Fruit fly (Drosophila melanogaster) whole organism, adult: ENCODE data around the gene CG42521.
A peak's percentile ranks its signal among the peaks of the same experiment; 100 is the strongest.

ENCODE experiments used
- CG11617 ChIP-seq: fragments of 200-800 bp; sonication (Bioruptor generic); optimal IDR thresholded peaks from 2 replicates; lab custom pipeline; 2017; ENCODE audit warnings: mild to moderate bottlenecking, missing biosample characterization, missing genetic modification reagents, missing genetic modification characterization
- CG12768 ChIP-seq: fragments of 200-800 bp; sonication (Bioruptor generic); optimal IDR thresholded peaks from 2 replicates; lab custom pipeline; 2017; ENCODE audit warnings: missing biosample characterization, missing genetic modification characterization, mild to moderate bottlenecking, moderate library complexity, missing genetic modification reagents
- CG14711 ChIP-seq: fragments of 200-800 bp; sonication (Bioruptor generic); optimal IDR thresholded peaks from 2 replicates; lab custom pipeline; 2018; ENCODE audit warnings: missing biosample characterization, mild to moderate bottlenecking, missing genetic modification characterization, moderate library complexity
- CG1620 ChIP-seq: fragments of 200-800 bp; sonication (Bioruptor generic); optimal IDR thresholded peaks from 2 replicates; lab custom pipeline; 2016; ENCODE audit warnings: missing biosample characterization, missing genetic modification characterization
- CG33017 ChIP-seq: fragments of 200-800 bp; sonication (Bioruptor generic); optimal IDR thresholded peaks from 2 replicates; lab custom pipeline; 2018; ENCODE audit warnings: missing biosample characterization, mild to moderate bottlenecking, missing genetic modification characterization, moderate library complexity
- CG5204 ChIP-seq: fragments of 200-800 bp; sonication (Bioruptor generic); optimal IDR thresholded peaks from 2 replicates; lab custom pipeline; 2016; ENCODE audit warnings: missing biosample characterization, missing genetic modification characterization
- CG7045 ChIP-seq: fragments of 200-800 bp; sonication (Bioruptor generic); optimal IDR thresholded peaks from 2 replicates; lab custom pipeline; 2017; ENCODE audit warnings: missing biosample characterization, mild to moderate bottlenecking, missing genetic modification characterization
- CG7101 ChIP-seq: fragments of 200-800 bp; sonication (Bioruptor generic); optimal IDR thresholded peaks from 2 replicates; lab custom pipeline; 2018; ENCODE audit warnings: missing biosample characterization, mild to moderate bottlenecking, missing genetic modification characterization, moderate library complexity
- Clk ChIP-seq: fragments of 200-800 bp; sonication (Bioruptor generic); optimal IDR thresholded peaks from 2 replicates; lab custom pipeline; 2017; ENCODE audit warnings: missing biosample characterization, missing genetic modification characterization
- Crg-1 ChIP-seq: fragments of 200-800 bp; sonication (Bioruptor generic); optimal IDR thresholded peaks from 2 replicates; lab custom pipeline; 2016; ENCODE audit warnings: missing biosample characterization, missing genetic modification characterization
- Hr96 ChIP-seq: fragments of 200-800 bp; sonication (Bioruptor generic); optimal IDR thresholded peaks from 2 replicates; lab custom pipeline; 2016; ENCODE audit warnings: missing biosample characterization, missing genetic modification characterization
- Mnt ChIP-seq: fragments of 200-800 bp; sonication (Bioruptor generic); optimal IDR thresholded peaks from 2 replicates; lab custom pipeline; 2016; ENCODE audit warnings: missing biosample characterization, mild to moderate bottlenecking, missing genetic modification characterization
- bab1 ChIP-seq: fragments of 200-800 bp; sonication (Bioruptor generic); optimal IDR thresholded peaks from 3 replicates; lab custom pipeline; 2019; ENCODE audit warnings: missing biosample characterization, mild to moderate bottlenecking, missing genetic modification characterization, moderate library complexity
- cic ChIP-seq: fragments of 200-800 bp; sonication (Bioruptor generic); optimal IDR thresholded peaks from 2 replicates; lab custom pipeline; 2017; ENCODE audit warnings: missing biosample characterization, mild to moderate bottlenecking, missing genetic modification characterization, moderate library complexity
- cnc ChIP-seq, 2 experiments: fragments of >200 bp; optimal IDR thresholded peaks; 2 replicates each; lab custom pipeline; 2017
- kay ChIP-seq: fragments of 200-800 bp; sonication (Bioruptor generic); peaks from one replicate; lab custom pipeline; 2016; ENCODE audit warnings: missing biosample characterization, missing genetic modification characterization, borderline replicate concordance
- ovo ChIP-seq: fragments of 200-800 bp; sonication (Bioruptor generic); optimal IDR thresholded peaks from 2 replicates; lab custom pipeline; 2016; ENCODE audit warnings: missing biosample characterization, missing genetic modification characterization
- pad ChIP-seq: fragments of 200-800 bp; sonication (Bioruptor generic); optimal IDR thresholded peaks from 3 replicates; lab custom pipeline; 2017; ENCODE audit warnings: missing biosample characterization, missing genetic modification characterization, mild to moderate bottlenecking, moderate library complexity, missing genetic modification reagents
- tj ChIP-seq: fragments of 200-800 bp; sonication (Bioruptor generic); optimal IDR thresholded peaks from 3 replicates; lab custom pipeline; 2017; ENCODE audit warnings: missing biosample characterization, mild to moderate bottlenecking, missing genetic modification characterization, moderate library complexity
- toe ChIP-seq: fragments of 200-800 bp; sonication (Bioruptor generic); optimal IDR thresholded peaks from 2 replicates; lab custom pipeline; 2016; ENCODE audit warnings: missing biosample characterization, missing genetic modification characterization

CG42521 gene

DNA sequence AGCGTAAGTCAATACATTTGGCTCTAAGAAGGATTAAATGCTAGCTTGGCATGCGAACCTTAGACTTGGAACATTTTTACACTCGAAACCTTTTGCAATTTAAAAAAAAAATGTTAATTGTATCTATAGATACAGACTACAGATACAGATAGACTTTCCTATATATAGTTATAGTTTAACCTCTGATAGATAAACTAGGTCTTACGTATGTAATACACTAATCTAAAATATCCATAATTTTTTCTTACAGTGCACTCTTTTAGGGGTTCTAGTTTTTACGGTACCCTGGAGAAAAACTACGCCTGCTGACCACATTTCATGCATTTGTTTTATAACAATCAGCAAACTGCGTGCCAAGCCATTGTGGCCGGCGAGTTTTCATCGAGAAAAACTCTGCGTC is 23.8 kb upstream of the CG42521 start:
- TF ChIP-seq Hr96 (no peak), CG5204 (GFP tag; lab: Kevin White, UChicago) (no peak), CG14711 (tag; lab: Kevin White, UChicago) (no peak), CG11617 (GFP tag; lab: Kevin White, UChicago) (no peak), Mnt (GFP tag; lab: Kevin White, UChicago) (no peak), pad (GFP tag; lab: Kevin White, UChicago) (no peak), toe (no peak), kay (GFP tag; lab: Kevin White, UChicago) (no peak), Clk (GFP tag; lab: Kevin White, UChicago) (no peak), CG33017 (tag; lab: Kevin White, UChicago) (no peak), cnc (optimal IDR thresholded peaks at IDR 0.05; lab: Kevin White, UChicago) (no peak), CG12768 (GFP tag; lab: Kevin White, UChicago) (no peak), CG7101 (tag; lab: Kevin White, UChicago) (no peak), CG7045 (no peak), CG1620 (no peak), cic (GFP tag; lab: Kevin White, UChicago) (no peak)

DNA sequence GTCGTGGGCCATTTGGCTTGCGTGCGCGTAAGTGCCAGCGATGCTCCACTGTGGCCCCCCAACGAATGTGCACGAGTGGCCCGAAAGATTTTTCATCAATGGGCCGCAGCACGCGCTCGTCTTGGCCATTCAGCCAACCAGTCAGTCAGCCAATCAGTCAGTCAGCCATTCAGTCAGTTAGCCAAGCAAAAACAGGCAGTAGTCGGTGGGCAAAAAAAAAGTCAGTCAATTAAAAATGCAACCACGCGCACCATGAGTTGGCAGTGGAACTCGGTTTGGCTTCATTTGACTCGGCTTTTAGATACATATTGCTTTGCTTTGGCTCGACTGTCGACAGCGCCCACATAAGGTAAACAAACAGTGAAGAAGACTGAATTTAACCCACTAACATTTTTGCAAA is 22.6 kb upstream of the CG42521 start:
- no peak for TF ChIP-seq Clk (GFP tag; lab: Kevin White, UChicago)
- TF ChIP-seq bab1 (GFP tag; lab: Kevin White, UChicago): no peak
- no peak for TF ChIP-seq CG33017 (tag; lab: Kevin White, UChicago)
- TF ChIP-seq pad (GFP tag; lab: Kevin White, UChicago): no peak
- no peak for TF ChIP-seq CG12768 (GFP tag; lab: Kevin White, UChicago)
- TF ChIP-seq Hr96: no peak
- no peak for TF ChIP-seq ovo (GFP tag; lab: Kevin White, UChicago)
- no peak for TF ChIP-seq Mnt (GFP tag; lab: Kevin White, UChicago)
- TF ChIP-seq CG11617 (GFP tag; lab: Kevin White, UChicago): no peak
- TF ChIP-seq tj (GFP tag; lab: Kevin White, UChicago): no peak
- TF ChIP-seq kay (GFP tag; lab: Kevin White, UChicago): no peak
- no peak for TF ChIP-seq CG5204 (GFP tag; lab: Kevin White, UChicago)
- no peak for TF ChIP-seq CG1620
- no peak for TF ChIP-seq toe
- no peak for TF ChIP-seq CG7045
- no peak for TF ChIP-seq CG7101 (tag; lab: Kevin White, UChicago)
- TF ChIP-seq Crg-1 (GFP tag; lab: Kevin White, UChicago): no peak
- TF ChIP-seq CG14711 (tag; lab: Kevin White, UChicago): no peak

DNA sequence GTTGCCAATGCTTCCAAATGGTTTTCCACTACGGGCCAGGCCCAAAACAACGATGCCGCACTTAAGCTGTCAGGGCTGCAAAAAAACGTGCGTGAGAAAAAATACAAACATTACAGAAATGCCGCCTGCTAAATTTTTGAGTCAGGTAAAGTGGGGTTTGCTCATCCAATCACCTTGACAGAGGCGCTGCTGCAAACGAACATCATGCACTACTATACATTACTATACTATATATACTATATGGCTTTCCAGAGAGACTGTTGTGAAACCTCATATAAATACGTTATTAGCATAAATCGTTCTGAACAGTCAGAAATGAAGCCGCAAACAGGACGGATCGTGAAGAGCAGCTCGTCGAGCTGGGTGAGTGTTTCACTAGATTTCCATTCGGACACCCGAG is 19.9 kb upstream of the CG42521 start, which contains the start of gene CG14153:
TSS of gene CG14153 (plus strand) at position 301 of the 400 bp plus-strand sequence.
- TF ChIP-seq tj (GFP tag; lab: Kevin White, UChicago) (no peak), CG1620 (no peak), ovo (GFP tag; lab: Kevin White, UChicago) (no peak), CG11617 (GFP tag; lab: Kevin White, UChicago) (no peak), Hr96 (no peak), kay (GFP tag; lab: Kevin White, UChicago) (no peak), bab1 (GFP tag; lab: Kevin White, UChicago) (no peak), Mnt (GFP tag; lab: Kevin White, UChicago) (no peak), CG12768 (GFP tag; lab: Kevin White, UChicago) (no peak), cic (GFP tag; lab: Kevin White, UChicago) (no peak), pad (GFP tag; lab: Kevin White, UChicago) (no peak), CG5204 (GFP tag; lab: Kevin White, UChicago) (no peak), toe (no peak)

- TF ChIP-seq CG11617 (GFP tag; lab: Kevin White, UChicago) (no peak), tj (GFP tag; lab: Kevin White, UChicago) (no peak), Crg-1 (GFP tag; lab: Kevin White, UChicago) (no peak), cnc (optimal IDR thresholded peaks at IDR 0.05; lab: Kevin White, UChicago) (no peak), pad (GFP tag; lab: Kevin White, UChicago) (no peak), kay (GFP tag; lab: Kevin White, UChicago) (no peak), cic (GFP tag; lab: Kevin White, UChicago) (no peak), Hr96 (no peak), CG14711 (tag; lab: Kevin White, UChicago) (no peak), Mnt (GFP tag; lab: Kevin White, UChicago) (no peak), CG33017 (tag; lab: Kevin White, UChicago) (no peak), bab1 (GFP tag; lab: Kevin White, UChicago) (no peak), toe (no peak)
Observed at dm6 chr3L:10641589-10641988, 18.2 kb upstream of the CG42521 start, which contains the start of gene CG14154. Gene CG14154, plus strand, starts transcription at chr3L:10641889.

dm6 chr3L:10639440-10639839 is 16.1 kb upstream of the CG42521 start, which contains the start of gene CG18628:
Gene CG18628, plus strand, starts transcription at chr3L:10639740.
- no peak for TF ChIP-seq CG7045

dm6 chr3L:10637819-10638218 is 14.4 kb upstream of the CG42521 start, which contains the start of gene Cnep1r2:
Gene Cnep1r2, plus strand, starts transcription at chr3L:10638146.
- peak; percentile 89 for TF ChIP-seq toe
- TF ChIP-seq tj (GFP tag; lab: Kevin White, UChicago): peak; percentile 80
- TF ChIP-seq Crg-1 (GFP tag; lab: Kevin White, UChicago): peak; percentile 91
- TF ChIP-seq CG5204 (GFP tag; lab: Kevin White, UChicago): no peak
- TF ChIP-seq Mnt (GFP tag; lab: Kevin White, UChicago): peak; percentile 77
- no peak for TF ChIP-seq cnc (optimal IDR thresholded peaks at IDR 0.05; lab: Kevin White, UChicago)
- TF ChIP-seq kay (GFP tag; lab: Kevin White, UChicago): peak; percentile 39
- TF ChIP-seq cic (GFP tag; lab: Kevin White, UChicago): peak; percentile 81
- TF ChIP-seq CG14711 (tag; lab: Kevin White, UChicago): peak; percentile 93
- peak; percentile 97 for TF ChIP-seq CG33017 (tag; lab: Kevin White, UChicago)
- TF ChIP-seq bab1 (GFP tag; lab: Kevin White, UChicago): peak; percentile 91
- TF ChIP-seq pad (GFP tag; lab: Kevin White, UChicago): peak; percentile 90
- TF ChIP-seq CG7045: peak; percentile 97
- peak; percentile 95 for TF ChIP-seq CG12768 (GFP tag; lab: Kevin White, UChicago)
- peak; percentile 81 for TF ChIP-seq CG1620
- peak; percentile 98 for TF ChIP-seq CG7101 (tag; lab: Kevin White, UChicago)
- TF ChIP-seq ovo (GFP tag; lab: Kevin White, UChicago): peak; percentile 96
- peak; percentile 84 for TF ChIP-seq Clk (GFP tag; lab: Kevin White, UChicago)
- TF ChIP-seq CG11617 (GFP tag; lab: Kevin White, UChicago): peak; percentile 95
- no peak for TF ChIP-seq Hr96
